Worm (Caenorhabditis elegans) whole organism, L4 larva: ENCODE data around the gene natc-2.

ENCODE experiments used
- D1046.2 ChIP-seq: fragments of 200-800 bp; sonication (Bioruptor generic); IDR thresholded peaks from 2 replicates; pipeline ENCODE4 v1.3.6; 2022; ENCODE audit warnings: missing genetic modification characterization, missing compliant biosample characterization
- F26F4.8 ChIP-seq: fragments of 200-800 bp; sonication (Bioruptor generic); conservative IDR thresholded peaks from 2 replicates; pipeline ENCODE4 v1.3.6; 2022; ENCODE audit warnings: missing genetic modification characterization, missing compliant biosample characterization
- Y105C5A.15 ChIP-seq: fragments of 200-800 bp; sonication (Bioruptor generic); IDR thresholded peaks from 2 replicates; pipeline ENCODE4 v1.3.6; 2022; ENCODE audit warnings: missing genetic modification characterization, missing compliant biosample characterization
- Y48G9A.11 ChIP-seq: fragments of 200-800 bp; sonication (Bioruptor generic); IDR thresholded peaks from 2 replicates; pipeline ENCODE4 v1.3.6; 2022; ENCODE audit warnings: missing genetic modification reagents, missing genetic modification characterization, missing compliant biosample characterization
- Y75B8A.6 ChIP-seq: fragments of 200-800 bp; sonication (Bioruptor generic); IDR thresholded peaks from 2 replicates; pipeline ENCODE4 v1.3.6; 2022; ENCODE audit warnings: missing genetic modification reagents, missing genetic modification characterization, missing compliant biosample characterization
- ZK546.5 ChIP-seq, 2 experiments: sonication (generic microtip); optimal IDR thresholded peaks; 2 replicates each; lab custom pipeline; 2017; ENCODE audit warnings: missing biosample characterization in 2 of 2, missing genetic modification characterization in 2 of 2
- aha-1 ChIP-seq: fragments of 150-350 bp; peaks from one replicate; lab custom pipeline; 2014; ENCODE audit warnings: missing biosample characterization, missing genetic modification characterization
- arid-1 ChIP-seq: fragments of 200-800 bp; sonication (Bioruptor generic); conservative IDR thresholded peaks from 2 replicates; pipeline ENCODE4 v1.3.6; 2022; ENCODE audit warnings: missing genetic modification reagents, missing genetic modification characterization, missing compliant biosample characterization
- ceh-20 ChIP-seq: fragments of 200-800 bp; sonication (Bioruptor generic); IDR thresholded peaks from 2 replicates; pipeline ENCODE4 v1.3.6; 2022; ENCODE audit warnings: missing genetic modification reagents, missing genetic modification characterization, missing compliant biosample characterization
- ceh-32 ChIP-seq: sonication (generic microtip); optimal IDR thresholded peaks from 2 replicates; lab custom pipeline; 2016; ENCODE audit warnings: mild to moderate bottlenecking, missing genetic modification characterization, missing compliant biosample characterization; ENCODE audit not compliant: poor library complexity
- ceh-62 ChIP-seq: sonication (generic microtip); optimal IDR thresholded peaks from 2 replicates; lab custom pipeline; 2017; ENCODE audit warnings: missing biosample characterization, missing genetic modification characterization
- ces-1 ChIP-seq: fragments of 150-350 bp; sonication (generic microtip); optimal IDR thresholded peaks from 4 replicates; lab custom pipeline; 2014; ENCODE audit warnings: missing biosample characterization, missing genetic modification reagents, missing genetic modification characterization
- daf-16 ChIP-seq, 3 experiments: sonication (generic microtip); optimal IDR thresholded peaks; 2 replicates each; lab custom pipeline; 2016 to 2017; ENCODE audit warnings: missing genetic modification characterization in 3 of 3, missing genetic modification reagents in 3 of 3, mild to moderate bottlenecking in 2 of 3, missing compliant biosample characterization in 2 of 3, missing biosample characterization in 1 of 3, moderate library complexity in 1 of 3
- daf-8 ChIP-seq: fragments of 200-800 bp; sonication (Bioruptor generic); IDR thresholded peaks from 2 replicates; pipeline ENCODE4 v1.3.6; 2022; ENCODE audit warnings: missing genetic modification characterization, missing compliant biosample characterization
- dmd-8 ChIP-seq: fragments of 200-800 bp; sonication (Bioruptor generic); IDR thresholded peaks from 2 replicates; pipeline ENCODE4 v1.3.6; 2022; ENCODE audit warnings: missing genetic modification characterization, missing compliant biosample characterization
- dpl-1 ChIP-seq: fragments of 150-350 bp; optimal IDR thresholded peaks from 2 replicates; lab custom pipeline; 2014; ENCODE audit warnings: missing biosample characterization, missing genetic modification reagents, missing genetic modification characterization
- hif-1 ChIP-seq, 2 experiments: sonication (generic microtip); optimal IDR thresholded peaks; 2 replicates each; lab custom pipeline; 2016 to 2017; ENCODE audit warnings: missing compliant biosample characterization in 2 of 2, missing genetic modification characterization in 2 of 2, missing genetic modification reagents in 2 of 2, missing genotype in 2 of 2, mild to moderate bottlenecking in 1 of 2
- jun-1 ChIP-seq: fragments of 150-350 bp; optimal IDR thresholded peaks from 2 replicates; lab custom pipeline; 2014; ENCODE audit warnings: missing biosample characterization, missing genetic modification reagents, missing genetic modification characterization
- lin-13 ChIP-seq: fragments of 150-350 bp; optimal IDR thresholded peaks from 2 replicates; lab custom pipeline; 2014; ENCODE audit warnings: missing biosample characterization, missing genetic modification reagents, missing genetic modification characterization
- lin-38 ChIP-seq: fragments of 200-800 bp; sonication (Bioruptor generic); IDR thresholded peaks from 2 replicates; pipeline ENCODE4 v1.3.6; 2022; ENCODE audit warnings: missing genetic modification reagents, missing genetic modification characterization, missing compliant biosample characterization
- madf-9 ChIP-seq: fragments of 200-800 bp; sonication (Bioruptor generic); conservative IDR thresholded peaks from 2 replicates; pipeline ENCODE4 v1.3.6; 2022; ENCODE audit warnings: missing genetic modification reagents, missing genetic modification characterization, missing compliant biosample characterization
- mdt-29 ChIP-seq: fragments of 200-800 bp; sonication (Bioruptor generic); IDR thresholded peaks from 2 replicates; pipeline ENCODE4 v1.3.6; 2022; ENCODE audit warnings: missing genetic modification reagents, missing genetic modification characterization, missing compliant biosample characterization
- nhr-25 ChIP-seq: sonication (generic microtip); optimal IDR thresholded peaks from 2 replicates; lab custom pipeline; 2017; ENCODE audit warnings: missing genetic modification characterization, mild to moderate bottlenecking, missing compliant biosample characterization, antibody characterized with exemption, moderate library complexity, borderline replicate concordance; ENCODE audit not compliant: insufficient read depth
- nhr-28 ChIP-seq: fragments of 150-350 bp; optimal IDR thresholded peaks from 2 replicates; lab custom pipeline; 2014; ENCODE audit warnings: missing biosample characterization, missing genetic modification characterization
- nhr-76 ChIP-seq: fragments of 150-350 bp; optimal IDR thresholded peaks from 2 replicates; lab custom pipeline; 2014; ENCODE audit warnings: missing biosample characterization, missing genetic modification characterization
- nhr-77 ChIP-seq: fragments of 150-350 bp; optimal IDR thresholded peaks from 2 replicates; lab custom pipeline; 2014; ENCODE audit warnings: missing biosample characterization, missing genetic modification characterization
- php-3 ChIP-seq: fragments of 200-800 bp; sonication (Bioruptor generic); IDR thresholded peaks from 2 replicates; pipeline ENCODE4 v1.3.6; 2022; ENCODE audit warnings: missing genetic modification reagents, missing genetic modification characterization, missing compliant biosample characterization
- pqm-1 ChIP-seq: sonication (generic microtip); optimal IDR thresholded peaks from 2 replicates; lab custom pipeline; 2017; ENCODE audit warnings: missing biosample characterization, missing genetic modification characterization
- sdz-12 ChIP-seq: fragments of 200-800 bp; sonication (Bioruptor generic); optimal IDR thresholded peaks from 2 replicates; lab custom pipeline; 2018; ENCODE audit warnings: mild to moderate bottlenecking, missing genetic modification characterization, missing compliant biosample characterization
- snpc-1.2 ChIP-seq: fragments of 200-800 bp; sonication (Bioruptor generic); IDR thresholded peaks from 2 replicates; pipeline ENCODE4 v1.3.6; 2022; ENCODE audit warnings: missing genetic modification reagents, missing genetic modification characterization, missing compliant biosample characterization
- tag-97 ChIP-seq: fragments of 200-800 bp; sonication (Bioruptor generic); IDR thresholded peaks from 2 replicates; pipeline ENCODE4 v1.3.6; 2022; ENCODE audit warnings: missing genetic modification characterization, missing compliant biosample characterization
- tra-1 ChIP-seq: fragments of 200-800 bp; sonication (Bioruptor generic); IDR thresholded peaks from 2 replicates; pipeline ENCODE4 v1.3.6; 2022; ENCODE audit warnings: missing genetic modification reagents, missing genetic modification characterization, missing compliant biosample characterization
- unc-130 ChIP-seq: sonication (generic microtip); optimal IDR thresholded peaks from 2 replicates; lab custom pipeline; 2016; ENCODE audit warnings: missing genetic modification reagents, missing genetic modification characterization, missing compliant biosample characterization
- unc-39 ChIP-seq: sonication (generic microtip); optimal IDR thresholded peaks from 2 replicates; lab custom pipeline; 2017; ENCODE audit warnings: missing biosample characterization, missing genetic modification characterization
- ztf-11 ChIP-seq: fragments of 150-350 bp; optimal IDR thresholded peaks from 2 replicates; lab custom pipeline; 2014; ENCODE audit warnings: missing biosample characterization, missing genetic modification characterization

The natc-2 gene

ce11 chrV:5239903-5240302, 34.0 kb upstream of the natc-2 start, which contains the start of gene B0238.15:
Gene B0238.15 (plus strand): TSS chrV:5240203.
- no peak for TF ChIP-seq Y48G9A.11 (GFP tag; lab: Robert Waterston, UW)
- TF ChIP-seq mdt-29: no peak
- TF ChIP-seq jun-1 (tag; lab: Kevin White, UChicago): no peak
- TF ChIP-seq dpl-1 (GFP tag; lab: Kevin White, UChicago): no peak
- TF ChIP-seq Y75B8A.6 (GFP tag; lab: Robert Waterston, UW): no peak
- no peak for TF ChIP-seq nhr-77 (tag; lab: Kevin White, UChicago)
- TF ChIP-seq Y105C5A.15 (GFP tag; lab: Robert Waterston, UW): no peak
- no peak for TF ChIP-seq nhr-76 (tag; lab: Kevin White, UChicago)
- no peak for TF ChIP-seq dmd-8
- no peak for TF ChIP-seq unc-39 (tag; lab: Kevin White, UChicago)
- TF ChIP-seq ZK546.5 (tag; optimal IDR thresholded peaks at IDR 0.05; lab: Kevin White, UChicago): no peak
- TF ChIP-seq pqm-1 (tag; lab: Kevin White, UChicago): no peak
- no peak for TF ChIP-seq tag-97
- TF ChIP-seq ztf-11 (tag; lab: Kevin White, UChicago): no peak
- no peak for TF ChIP-seq sdz-12 (GFP tag; lab: Kevin White, UChicago)

DNA sequence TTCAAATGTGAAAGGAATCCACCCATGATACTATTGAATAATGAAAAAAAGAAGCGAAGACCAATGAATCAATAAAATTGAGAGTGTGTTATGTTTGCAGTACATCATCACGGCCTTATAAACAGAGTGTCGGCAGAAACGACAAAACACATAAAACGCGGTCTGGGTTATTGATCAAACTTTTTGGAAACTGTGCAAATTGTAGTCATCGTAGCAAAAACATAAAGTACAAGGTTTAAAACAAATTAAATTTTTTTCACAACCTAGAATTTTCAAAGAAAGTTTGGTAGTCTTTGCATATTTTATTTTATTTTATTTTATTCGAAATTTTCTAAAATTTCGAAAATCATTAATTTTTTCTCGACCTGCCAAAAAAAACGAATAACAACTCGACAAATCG, 30.8 kb upstream of the natc-2 start, which contains the start of gene cest-35.1:
Gene cest-35.1 (minus strand): TSS at position 101 of the 400 bp plus-strand sequence.
- no peak for TF ChIP-seq daf-16 (GFP tag; optimal IDR thresholded peaks at IDR 0.05; lab: Kevin White, UChicago)
- TF ChIP-seq daf-16 (tag; optimal IDR thresholded peaks at IDR 0.05; lab: Kevin White, UChicago): peak; percentile 29
- no peak for TF ChIP-seq ceh-62
- no peak for TF ChIP-seq sdz-12 (GFP tag; lab: Kevin White, UChicago)
- no peak for TF ChIP-seq lin-38 (GFP tag; lab: Robert Waterston, UW)
- TF ChIP-seq unc-130 (GFP tag; lab: Kevin White, UChicago): no peak
- TF ChIP-seq tag-97: no peak
- TF ChIP-seq nhr-28 (tag; lab: Kevin White, UChicago): peak; percentile 25

ce11 chrV:5252016-5252415, 21.9 kb upstream of the natc-2 start, which contains the start of gene srt-68:
Gene srt-68 (minus strand): TSS chrV:5252116.
- TF ChIP-seq ceh-20 (GFP tag; lab: Robert Waterston, UW) (no peak), nhr-25 (no peak), D1046.2 (GFP tag; lab: Robert Waterston, UW) (no peak), ceh-32 (no peak), daf-8 (no peak), ces-1 (GFP tag; lab: Kevin White, UChicago) (no peak), lin-13 (no peak), dpl-1 (GFP tag; lab: Kevin White, UChicago) (no peak), hif-1 (tag; optimal IDR thresholded peaks at IDR 0.05; lab: Kevin White, UChicago) (no peak), arid-1 (GFP tag; lab: Robert Waterston, UW) (no peak), php-3 (GFP tag; lab: Robert Waterston, UW) (no peak), aha-1 (no peak), madf-9 (GFP tag; lab: Robert Waterston, UW) (no peak)

DNA sequence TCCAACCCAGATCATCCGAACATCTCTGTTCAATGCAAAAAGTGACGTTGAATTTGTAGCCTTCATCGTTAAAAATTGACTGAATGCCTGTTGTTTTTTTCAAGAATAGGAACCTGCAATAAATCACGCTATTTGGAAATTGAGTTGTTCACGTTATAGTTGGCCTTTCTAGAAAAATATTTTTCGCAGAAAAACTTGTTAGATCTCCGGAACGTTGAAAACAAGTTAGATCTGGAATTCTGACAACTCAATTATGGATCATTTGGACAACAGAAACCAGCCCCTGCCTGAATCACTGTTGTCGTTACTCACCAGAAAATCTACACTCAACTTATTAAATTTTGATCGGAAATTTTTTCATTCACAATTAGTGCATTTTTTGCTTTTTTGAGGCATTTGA, 16.5 kb upstream of the natc-2 start, which contains the start of gene srt-67:
Gene srt-67 (minus strand): TSS at position 101 of the 400 bp plus-strand sequence.
- TF ChIP-seq F26F4.8 (no peak), tra-1 (GFP tag; lab: Robert Waterston, UW) (no peak), php-3 (GFP tag; lab: Robert Waterston, UW) (no peak), lin-38 (GFP tag; lab: Robert Waterston, UW) (no peak), snpc-1.2 (no peak), mdt-29 (no peak), nhr-25 (no peak)
